Worm (Caenorhabditis elegans): ENCODE data around the gene pqn-96.

DNA sequence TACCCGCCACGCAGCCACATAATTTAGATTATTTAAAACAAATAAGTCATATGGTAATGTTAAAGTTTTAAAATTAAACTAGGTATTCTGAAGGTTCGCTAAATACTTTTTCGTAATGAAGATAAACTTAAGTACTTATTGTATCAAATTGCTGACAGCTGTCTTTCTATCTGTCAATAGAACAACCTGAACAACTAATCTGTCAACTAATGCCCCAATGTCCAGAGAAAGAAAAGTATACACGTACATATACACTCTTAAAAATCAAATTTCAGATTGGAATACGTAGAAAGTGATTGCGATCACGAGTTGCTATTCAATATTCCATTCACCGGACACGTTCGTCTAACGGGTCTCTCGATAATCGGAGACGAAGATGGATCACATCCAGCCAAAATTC lies 28.5 kb downstream of the pqn-96 start:
- TF ChIP-seq hlh-12 (tag; optimal IDR thresholded peaks at IDR 0.05) = no peak
- no peak for TF ChIP-seq dpff-1 (tag; optimal IDR thresholded peaks at IDR 0.05)
- no peak for TF ChIP-seq sptf-2 (GFP tag; optimal IDR thresholded peaks at IDR 0.05)
- no peak for TF ChIP-seq gei-17 (GFP tag; optimal IDR thresholded peaks at IDR 0.05)
- TF ChIP-seq snpc-4 (GFP tag; optimal IDR thresholded peaks at IDR 0.05) = no peak
- no peak for TF ChIP-seq snpc-4 (tag; optimal IDR thresholded peaks at IDR 0.05)
